Worm (Caenorhabditis elegans) whole organism, young adult: Measurements from ENCODE around the gene pho-9.

Experiments used
- F22D6.2 ChIP-seq: sonication (generic microtip); optimal IDR thresholded peaks from 2 replicates; lab custom pipeline; 2016; ENCODE audit warnings: mild to moderate bottlenecking, missing genetic modification characterization, missing compliant biosample characterization
- F33H1.4 ChIP-seq: fragments of 200-800 bp; sonication (Bioruptor generic); IDR thresholded peaks from 2 replicates; pipeline ENCODE4 v1.3.6; 2022; ENCODE audit warnings: missing genetic modification reagents, missing genetic modification characterization, missing compliant biosample characterization
- F49E8.2 ChIP-seq: sonication (generic microtip); optimal IDR thresholded peaks from 3 replicates; lab custom pipeline; 2017; ENCODE audit warnings: missing genetic modification characterization, mild to moderate bottlenecking, missing compliant biosample characterization, antibody characterized with exemption, moderate library complexity; ENCODE audit not compliant: insufficient read depth
- F52B5.7 ChIP-seq: sonication (generic microtip); optimal IDR thresholded peaks from 2 replicates; lab custom pipeline; 2016; ENCODE audit warnings: mild to moderate bottlenecking, missing genetic modification characterization, missing compliant biosample characterization
- K12H6.12 ChIP-seq: fragments of 200-800 bp; sonication (Bioruptor generic); optimal IDR thresholded peaks from 2 replicates; lab custom pipeline; 2018; ENCODE audit warnings: mild to moderate bottlenecking, missing genetic modification characterization, missing compliant biosample characterization
- T07F8.4 ChIP-seq: sonication (generic microtip); optimal IDR thresholded peaks from 2 replicates; lab custom pipeline; 2016; ENCODE audit warnings: mild to moderate bottlenecking, missing genetic modification characterization, moderate library complexity, missing compliant biosample characterization
- Y56A3A.18 ChIP-seq: fragments of 200-800 bp; sonication (Bioruptor generic); IDR thresholded peaks from 2 replicates; pipeline ENCODE4 v1.3.6; 2022; ENCODE audit warnings: missing genetic modification reagents, missing genetic modification characterization, missing compliant biosample characterization
- athp-1 ChIP-seq: sonication (generic microtip); optimal IDR thresholded peaks from 2 replicates; lab custom pipeline; 2017; ENCODE audit warnings: mild to moderate bottlenecking, missing genetic modification characterization, missing compliant biosample characterization
- attf-3 ChIP-seq: fragments of 200-800 bp; sonication (Bioruptor generic); conservative IDR thresholded peaks from 2 replicates; pipeline ENCODE4 v1.3.6; 2022; ENCODE audit warnings: missing genetic modification reagents, missing genetic modification characterization, missing compliant biosample characterization
- bed-2 ChIP-seq: fragments of 200-800 bp; sonication (Bioruptor generic); IDR thresholded peaks from 2 replicates; pipeline ENCODE4 v1.3.6; 2022; ENCODE audit warnings: missing genetic modification reagents, missing genetic modification characterization, missing compliant biosample characterization
- ccch-3 ChIP-seq: fragments of 200-800 bp; sonication (Bioruptor generic); optimal IDR thresholded peaks from 2 replicates; lab custom pipeline; 2018; ENCODE audit warnings: mild to moderate bottlenecking, missing genetic modification characterization, missing compliant biosample characterization
- ceh-100 ChIP-seq: fragments of 200-800 bp; sonication (Bioruptor generic); IDR thresholded peaks from 2 replicates; pipeline ENCODE4 v1.3.6; 2022; ENCODE audit warnings: missing genetic modification reagents, missing genetic modification characterization, missing compliant biosample characterization
- ceh-27 ChIP-seq: fragments of 200-800 bp; sonication (Bioruptor generic); optimal IDR thresholded peaks from 2 replicates; lab custom pipeline; 2018; ENCODE audit warnings: mild to moderate bottlenecking, missing genetic modification characterization, moderate library complexity, missing compliant biosample characterization
- ceh-40 ChIP-seq: fragments of 200-800 bp; sonication (Bioruptor generic); IDR thresholded peaks from 2 replicates; pipeline ENCODE4 v1.3.6; 2022; ENCODE audit warnings: missing genetic modification characterization, missing compliant biosample characterization
- ceh-79 ChIP-seq: sonication (generic microtip); optimal IDR thresholded peaks from 2 replicates; lab custom pipeline; 2017; ENCODE audit warnings: mild to moderate bottlenecking, missing genetic modification characterization, missing compliant biosample characterization
- die-1 ChIP-seq: sonication (generic microtip); optimal IDR thresholded peaks from 2 replicates; lab custom pipeline; 2016; ENCODE audit warnings: missing genotype, mild to moderate bottlenecking, missing genetic modification characterization, missing compliant biosample characterization
- dpl-1 ChIP-seq: fragments of 150-350 bp; optimal IDR thresholded peaks from 2 replicates; lab custom pipeline; 2014; ENCODE audit warnings: missing biosample characterization, missing genetic modification reagents, missing genetic modification characterization
- egl-18 ChIP-seq: fragments of 200-800 bp; sonication (Bioruptor generic); IDR thresholded peaks from 2 replicates; pipeline ENCODE4 v1.3.6; 2022; ENCODE audit warnings: missing genetic modification reagents, missing genetic modification characterization, missing compliant biosample characterization
- egl-44 ChIP-seq: fragments of 200-800 bp; sonication (Bioruptor generic); IDR thresholded peaks from 2 replicates; pipeline ENCODE4 v1.3.6; 2022; ENCODE audit warnings: missing genetic modification reagents, missing genetic modification characterization, missing compliant biosample characterization
- fkh-3 ChIP-seq: sonication (generic microtip); optimal IDR thresholded peaks from 2 replicates; lab custom pipeline; 2016; ENCODE audit warnings: mild to moderate bottlenecking, missing genetic modification characterization, missing compliant biosample characterization
- hlh-26 ChIP-seq: fragments of 200-800 bp; sonication (Bioruptor generic); conservative IDR thresholded peaks from 2 replicates; pipeline ENCODE4 v1.3.6; 2022; ENCODE audit warnings: missing genetic modification reagents, missing genetic modification characterization, missing compliant biosample characterization
- hmg-1.2 ChIP-seq: fragments of 200-800 bp; sonication (Bioruptor generic); IDR thresholded peaks from 2 replicates; pipeline ENCODE4 v1.3.6; 2022; ENCODE audit warnings: missing genetic modification reagents, missing genetic modification characterization, missing compliant biosample characterization
- hmg-20 ChIP-seq: fragments of 200-800 bp; sonication (Bioruptor generic); IDR thresholded peaks from 2 replicates; pipeline ENCODE4 v1.3.6; 2022; ENCODE audit warnings: missing genetic modification reagents, missing genetic modification characterization, missing compliant biosample characterization
- lag-1 ChIP-seq: fragments of 200-800 bp; sonication (Bioruptor generic); IDR thresholded peaks from 2 replicates; pipeline ENCODE4 v1.3.6; 2022; ENCODE audit warnings: missing genetic modification reagents, missing genetic modification characterization, missing compliant biosample characterization
- lin-54 ChIP-seq: fragments of 200-800 bp; sonication (Bioruptor generic); optimal IDR thresholded peaks from 2 replicates; lab custom pipeline; 2018; ENCODE audit warnings: mild to moderate bottlenecking, missing genetic modification characterization, missing compliant biosample characterization
- madf-6 ChIP-seq: fragments of 200-800 bp; sonication (Bioruptor generic); IDR thresholded peaks from 2 replicates; pipeline ENCODE4 v1.3.6; 2022; ENCODE audit warnings: missing genetic modification reagents, missing genetic modification characterization, missing compliant biosample characterization
- madf-8 ChIP-seq: fragments of 200-800 bp; sonication (Bioruptor generic); conservative IDR thresholded peaks from 2 replicates; pipeline ENCODE4 v1.3.6; 2022; ENCODE audit warnings: missing genetic modification reagents, missing genetic modification characterization, missing compliant biosample characterization
- mcd-1 ChIP-seq: fragments of 200-800 bp; sonication (Bioruptor generic); IDR thresholded peaks from 2 replicates; pipeline ENCODE4 v1.3.6; 2022; ENCODE audit warnings: missing genetic modification reagents, missing genetic modification characterization, missing compliant biosample characterization
- mxl-1 ChIP-seq: sonication (generic microtip); optimal IDR thresholded peaks from 2 replicates; lab custom pipeline; 2016; ENCODE audit warnings: missing genetic modification characterization, missing compliant biosample characterization
- nfya-2 ChIP-seq: fragments of 200-800 bp; sonication (Bioruptor generic); IDR thresholded peaks from 2 replicates; pipeline ENCODE4 v1.3.6; 2022; ENCODE audit warnings: missing genetic modification reagents, missing genetic modification characterization, missing compliant biosample characterization
- nhr-120 ChIP-seq: fragments of 200-800 bp; sonication (Bioruptor generic); IDR thresholded peaks from 2 replicates; pipeline ENCODE4 v1.3.6; 2022; ENCODE audit warnings: missing genetic modification characterization, missing compliant biosample characterization
- nhr-179 ChIP-seq: sonication (generic microtip); optimal IDR thresholded peaks from 2 replicates; lab custom pipeline; 2016; ENCODE audit warnings: mild to moderate bottlenecking, missing genetic modification characterization, missing compliant biosample characterization
- pbrm-1 ChIP-seq: fragments of 200-800 bp; sonication (Bioruptor generic); IDR thresholded peaks from 2 replicates; pipeline ENCODE4 v1.3.6; 2022; ENCODE audit warnings: missing genetic modification reagents, missing genetic modification characterization, missing compliant biosample characterization
- pha-4 ChIP-seq: fragments of 150-350 bp; sonication (generic microtip); optimal IDR thresholded peaks from 2 replicates; lab custom pipeline; 2014; ENCODE audit warnings: missing biosample characterization, missing genetic modification reagents, missing genetic modification characterization
- rcor-1 ChIP-seq: fragments of 200-800 bp; sonication (Bioruptor generic); IDR thresholded peaks from 2 replicates; pipeline ENCODE4 v1.3.6; 2022; ENCODE audit warnings: missing genetic modification reagents, missing genetic modification characterization, missing compliant biosample characterization
- repo-1 ChIP-seq: sonication (generic microtip); optimal IDR thresholded peaks from 2 replicates; lab custom pipeline; 2017; ENCODE audit warnings: mild to moderate bottlenecking, missing genetic modification characterization, missing compliant biosample characterization
- snpc-1.1 ChIP-seq: sonication (generic microtip); optimal IDR thresholded peaks from 2 replicates; lab custom pipeline; 2017; ENCODE audit warnings: missing genetic modification characterization, mild to moderate bottlenecking, missing compliant biosample characterization, antibody characterized with exemption, moderate library complexity, missing genotype, missing genetic modification reagents; ENCODE audit not compliant: insufficient read depth
- snpc-1.3 ChIP-seq: sonication (generic microtip); optimal IDR thresholded peaks from 2 replicates; lab custom pipeline; 2017; ENCODE audit warnings: missing genetic modification characterization, mild to moderate bottlenecking, missing compliant biosample characterization, antibody characterized with exemption, moderate library complexity, missing genotype, missing genetic modification reagents; ENCODE audit not compliant: insufficient read depth
- snpc-3.4 ChIP-seq: sonication (generic microtip); optimal IDR thresholded peaks from 2 replicates; lab custom pipeline; 2017; ENCODE audit warnings: missing genetic modification characterization, mild to moderate bottlenecking, missing compliant biosample characterization, antibody characterized with exemption, moderate library complexity, missing genotype, missing genetic modification reagents
- snpc-4 ChIP-seq, 5 experiments: fragments of 150-350 bp in 1 of 5; sonication (generic microtip) in 4 of 5; optimal IDR thresholded peaks; 2 replicates each; lab custom pipeline; 2014 to 2018; ENCODE audit warnings: missing genetic modification characterization in 5 of 5, missing biosample characterization in 3 of 5, antibody characterized with exemption in 2 of 5, mild to moderate bottlenecking in 2 of 5, missing compliant biosample characterization in 2 of 5, missing genotype in 2 of 5, moderate library complexity in 2 of 5, missing genetic modification reagents in 1 of 5
- tbx-9 ChIP-seq: sonication (generic microtip); optimal IDR thresholded peaks from 2 replicates; lab custom pipeline; 2016; ENCODE audit warnings: borderline replicate concordance, missing genetic modification characterization, inconsistent platforms, missing compliant biosample characterization
- tlf-1 ChIP-seq: fragments of 200-800 bp; sonication (Bioruptor generic); optimal IDR thresholded peaks from 2 replicates; lab custom pipeline; 2018; ENCODE audit warnings: mild to moderate bottlenecking, missing genetic modification characterization, missing compliant biosample characterization
- unc-130 ChIP-seq: sonication (generic microtip); optimal IDR thresholded peaks from 2 replicates; lab custom pipeline; 2016; ENCODE audit warnings: missing genetic modification reagents, missing genetic modification characterization, missing compliant biosample characterization
- zfh-2 ChIP-seq: fragments of 200-800 bp; sonication (Bioruptor generic); conservative IDR thresholded peaks from 2 replicates; pipeline ENCODE4 v1.3.6; 2022; ENCODE audit warnings: missing genetic modification reagents, missing genetic modification characterization, missing compliant biosample characterization
- ztf-18 ChIP-seq: sonication (generic microtip); optimal IDR thresholded peaks from 2 replicates; lab custom pipeline; 2016; ENCODE audit warnings: missing genotype, mild to moderate bottlenecking, missing genetic modification characterization, missing compliant biosample characterization
- ztf-22 ChIP-seq: fragments of 200-800 bp; sonication (Bioruptor generic); optimal IDR thresholded peaks from 2 replicates; lab custom pipeline; 2018; ENCODE audit warnings: mild to moderate bottlenecking, missing genetic modification characterization, moderate library complexity, missing compliant biosample characterization
- ztf-25 ChIP-seq: fragments of 200-800 bp; sonication (Bioruptor generic); IDR thresholded peaks from 2 replicates; pipeline ENCODE4 v1.3.6; 2022; ENCODE audit warnings: missing genetic modification reagents, missing genetic modification characterization, missing compliant biosample characterization
- ztf-28 ChIP-seq: fragments of 200-800 bp; sonication (Bioruptor generic); IDR thresholded peaks from 2 replicates; pipeline ENCODE4 v1.3.6; 2022; ENCODE audit warnings: missing genetic modification reagents, missing genetic modification characterization, missing compliant biosample characterization

Gene pho-9

DNA sequence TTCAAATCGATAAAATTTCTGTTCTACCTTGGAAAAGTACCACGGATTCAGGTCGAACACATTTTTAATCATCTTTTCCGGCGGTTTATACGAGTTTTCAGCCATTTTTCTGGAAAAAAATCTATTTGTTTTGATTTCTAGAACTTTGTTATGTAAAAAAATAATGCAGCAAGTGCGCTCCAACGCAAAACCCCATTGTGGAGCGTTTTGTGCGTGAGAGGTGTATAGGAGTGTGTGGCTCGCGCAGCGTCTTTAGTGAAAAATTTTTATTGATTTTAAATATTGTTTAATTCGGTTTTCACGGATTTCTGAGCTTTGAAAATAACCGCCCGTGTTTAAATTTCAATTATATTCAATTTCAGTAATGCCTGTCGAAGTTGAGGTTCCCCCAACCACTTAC, 25.2 kb upstream of the pho-9 start, which contains the start of gene Y71H2AM.20:
Gene Y71H2AM.20, minus strand, starts transcription at position 109 of the 400 bp plus-strand sequence.
- TF ChIP-seq pbrm-1 (peak; percentile 91), egl-18 (GFP tag; lab: Robert Waterston, UW) (no peak), rcor-1 (GFP tag; lab: Robert Waterston, UW) (peak; percentile 84), tbx-9 (no peak), die-1 (tag; lab: Kevin White, UChicago) (peak; percentile 54), zfh-2 (GFP tag; lab: Robert Waterston, UW) (no peak), egl-44 (GFP tag; lab: Robert Waterston, UW) (peak; percentile 67; the same call in 1 of the 2 replicates), mcd-1 (peak; percentile 98), ceh-40 (GFP tag; lab: Robert Waterston, UW) (no peak), fkh-3 (tag; lab: Kevin White, UChicago) (no peak), attf-3 (peak; percentile 74), K12H6.12 (tag; lab: Kevin White, UChicago) (peak; percentile 91), ceh-100 (GFP tag; lab: Robert Waterston, UW) (peak; percentile 70), madf-8 (peak; percentile 79), snpc-1.3 (tag; lab: Kevin White, UChicago) (peak; percentile 95), nhr-179 (no peak), mxl-1 (tag; lab: Kevin White, UChicago) (no peak), hlh-26 (no peak), T07F8.4 (tag; lab: Kevin White, UChicago) (peak; percentile 45), ztf-25 (GFP tag; lab: Robert Waterston, UW) (no peak), ccch-3 (GFP tag; lab: Kevin White, UChicago) (no peak), nfya-2 (GFP tag; lab: Robert Waterston, UW) (no peak), dpl-1 (GFP tag; lab: Kevin White, UChicago) (peak; percentile 88), lag-1 (no peak), lin-54 (GFP tag; lab: Kevin White, UChicago) (peak; percentile 94), tlf-1 (peak; percentile 92), snpc-3.4 (tag; lab: Kevin White, UChicago) (peak; percentile 96), F22D6.2 (tag; lab: Kevin White, UChicago) (peak; percentile 39), repo-1 (no peak), hmg-1.2 (GFP tag; lab: Robert Waterston, UW) (peak; percentile 76), Y56A3A.18 (GFP tag; lab: Robert Waterston, UW) (no peak), ztf-18 (peak; percentile 83), bed-2 (GFP tag; lab: Robert Waterston, UW) (no peak), nhr-120 (no peak), F33H1.4 (peak; percentile 85), ceh-27 (GFP tag; lab: Kevin White, UChicago) (peak; percentile 93), ztf-28 (GFP tag; lab: Robert Waterston, UW) (peak; percentile 82; the same call in 1 of the 2 replicates), madf-6 (peak; percentile 90), athp-1 (tag; lab: Kevin White, UChicago) (peak; percentile 98), F52B5.7 (tag; lab: Kevin White, UChicago) (no peak), unc-130 (peak; percentile 35), snpc-4 (GFP tag; optimal IDR thresholded peaks at IDR 0.05; lab: Kevin White, UChicago) (peak; percentile 51), snpc-4 (tag; optimal IDR thresholded peaks at IDR 0.05; lab: Kevin White, UChicago) (peak; percentile 70 to 90 (median 83)), ztf-22 (GFP tag; lab: Kevin White, UChicago) (no peak), ceh-79 (tag; lab: Kevin White, UChicago) (no peak), hmg-20 (GFP tag; lab: Robert Waterston, UW) (no peak), snpc-1.1 (tag; lab: Kevin White, UChicago) (peak; percentile 71), F49E8.2 (tag; lab: Kevin White, UChicago) (peak; percentile 85), pha-4 (tag; lab: Kevin White, UChicago) (peak; percentile 97)
